Worm (Caenorhabditis elegans) whole organism, L1 larva: Measurements from ENCODE around the gene C01B10.11.

ENCODE experiments used
- C16A3.4 ChIP-seq: fragments of 150-350 bp; optimal IDR thresholded peaks from 2 replicates; lab custom pipeline; 2014; ENCODE audit warnings: missing biosample characterization, missing genetic modification characterization
- C34B4.2 ChIP-seq: sonication (generic microtip); optimal IDR thresholded peaks from 2 replicates; lab custom pipeline; 2017; ENCODE audit warnings: mild to moderate bottlenecking, missing genetic modification characterization, missing compliant biosample characterization
- Y116A8C.19 ChIP-seq: sonication (generic microtip); optimal IDR thresholded peaks from 2 replicates; lab custom pipeline; 2016; ENCODE audit warnings: missing compliant biosample characterization, missing genetic modification characterization, borderline replicate concordance
- aha-1 ChIP-seq: fragments of 150-350 bp; optimal IDR thresholded peaks from 2 replicates; lab custom pipeline; 2014; ENCODE audit warnings: missing biosample characterization, missing genetic modification characterization
- alr-1 ChIP-seq: fragments of 200-800 bp; sonication (Bioruptor generic); optimal IDR thresholded peaks from 2 replicates; lab custom pipeline; 2018; ENCODE audit warnings: borderline replicate concordance, mild to moderate bottlenecking, missing genetic modification characterization, missing compliant biosample characterization
- aly-2 ChIP-seq: fragments of 150-350 bp; optimal IDR thresholded peaks from 2 replicates; lab custom pipeline; 2014; ENCODE audit warnings: missing biosample characterization, missing genetic modification characterization
- ama-1 ChIP-seq: fragments of 150-350 bp; optimal IDR thresholded peaks from 2 replicates; lab custom pipeline; 2014
- ceh-63 ChIP-seq: fragments of 200-800 bp; sonication (Bioruptor generic); optimal IDR thresholded peaks from 2 replicates; lab custom pipeline; 2018; ENCODE audit warnings: mild to moderate bottlenecking, missing genetic modification characterization, missing compliant biosample characterization
- ceh-8 ChIP-seq: fragments of 200-800 bp; sonication (Bioruptor generic); optimal IDR thresholded peaks from 2 replicates; lab custom pipeline; 2018; ENCODE audit warnings: mild to moderate bottlenecking, missing genetic modification characterization, moderate library complexity, missing compliant biosample characterization
- ceh-82 ChIP-seq, 3 experiments: fragments of 150-350 bp in 1 of 3; sonication (generic microtip) in 2 of 3; optimal IDR thresholded peaks; 2 replicates each; lab custom pipeline; 2014 to 2017; ENCODE audit warnings: missing biosample characterization in 3 of 3, missing genetic modification characterization in 3 of 3
- dpl-1 ChIP-seq, 3 experiments: fragments of 150-350 bp in 2 of 3; sonication (generic microtip) in 1 of 3; optimal IDR thresholded peaks; 2 replicates each; lab custom pipeline; 2014 to 2017; ENCODE audit warnings: missing biosample characterization in 3 of 3, missing genetic modification characterization in 3 of 3, missing genetic modification reagents in 3 of 3
- efl-1 ChIP-seq, 4 experiments: fragments of 150-350 bp; optimal IDR thresholded peaks in 3 of 4; peaks in 1 of 4; 1 replicate in 1 of 4; 2 replicates in 3 of 4; lab custom pipeline; 2014; ENCODE audit warnings: missing biosample characterization in 2 of 4, missing genetic modification characterization in 2 of 4, missing genetic modification reagents in 2 of 4
- efl-3 ChIP-seq: fragments of 200-800 bp; sonication (Bioruptor generic); optimal IDR thresholded peaks from 2 replicates; lab custom pipeline; 2018; ENCODE audit warnings: mild to moderate bottlenecking, missing genetic modification characterization, missing compliant biosample characterization
- egl-13 ChIP-seq: sonication (generic microtip); optimal IDR thresholded peaks from 2 replicates; lab custom pipeline; 2016; ENCODE audit warnings: missing genotype, missing genetic modification reagents, missing genetic modification characterization, missing compliant biosample characterization
- elt-2 ChIP-seq: sonication (generic microtip); optimal IDR thresholded peaks from 2 replicates; lab custom pipeline; 2016; ENCODE audit warnings: missing genetic modification characterization, mild to moderate bottlenecking, inconsistent platforms, missing compliant biosample characterization, missing genetic modification reagents
- hlh-4 ChIP-seq: sonication (generic microtip); optimal IDR thresholded peaks from 2 replicates; lab custom pipeline; 2016; ENCODE audit warnings: mild to moderate bottlenecking, missing genetic modification characterization, missing compliant biosample characterization
- isw-1 ChIP-seq: fragments of 200-800 bp; sonication (Bioruptor generic); IDR thresholded peaks from 2 replicates; pipeline ENCODE4 v1.3.6; 2022; ENCODE audit warnings: missing genetic modification characterization, missing compliant biosample characterization
- jun-1 ChIP-seq: fragments of 150-350 bp; optimal IDR thresholded peaks from 2 replicates; lab custom pipeline; 2014; ENCODE audit warnings: missing biosample characterization, missing genetic modification reagents, missing genetic modification characterization
- lin-13 ChIP-seq: fragments of 150-350 bp; optimal IDR thresholded peaks from 2 replicates; lab custom pipeline; 2014; ENCODE audit warnings: missing biosample characterization, missing genetic modification reagents, missing genetic modification characterization
- lin-14 ChIP-seq: fragments of 200-800 bp; sonication (Bioruptor generic); optimal IDR thresholded peaks from 2 replicates; lab custom pipeline; 2018; ENCODE audit warnings: mild to moderate bottlenecking, missing genetic modification characterization, moderate library complexity, missing compliant biosample characterization
- lin-15B ChIP-seq: fragments of 150-350 bp; sonication (generic microtip); optimal IDR thresholded peaks from 3 replicates; lab custom pipeline; 2014; ENCODE audit warnings: missing biosample characterization, missing genetic modification characterization
- lin-35 ChIP-seq, 2 experiments: fragments of 150-350 bp; optimal IDR thresholded peaks; 2 replicates each; lab custom pipeline; 2014; ENCODE audit warnings: missing biosample characterization in 2 of 2, missing genetic modification characterization in 2 of 2, missing genetic modification reagents in 2 of 2
- lin-39 ChIP-seq: fragments of 150-350 bp; optimal IDR thresholded peaks from 2 replicates; lab custom pipeline; 2014; ENCODE audit warnings: missing biosample characterization, missing genetic modification reagents, missing genetic modification characterization
- lir-3 ChIP-seq: sonication (generic microtip); optimal IDR thresholded peaks from 2 replicates; lab custom pipeline; 2016; ENCODE audit warnings: mild to moderate bottlenecking, missing genetic modification characterization, moderate library complexity, missing compliant biosample characterization; ENCODE audit not compliant: poor library complexity
- lsy-2 ChIP-seq, 2 experiments: fragments of 150-350 bp; optimal IDR thresholded peaks; 2 replicates each; lab custom pipeline; 2014; ENCODE audit warnings: missing biosample characterization in 2 of 2, missing genetic modification characterization in 2 of 2
- mdl-1 ChIP-seq, 2 experiments: fragments of 150-350 bp; optimal IDR thresholded peaks; 2 replicates each; lab custom pipeline; 2014 to 2017; ENCODE audit warnings: missing biosample characterization in 2 of 2, missing genetic modification characterization in 2 of 2, inconsistent platforms in 1 of 2
- mef-2 ChIP-seq: fragments of 150-350 bp; optimal IDR thresholded peaks from 2 replicates; lab custom pipeline; 2014; ENCODE audit warnings: missing biosample characterization, missing genetic modification characterization
- mep-1 ChIP-seq: fragments of 150-350 bp; optimal IDR thresholded peaks from 2 replicates; lab custom pipeline; 2014; ENCODE audit warnings: missing biosample characterization, missing genetic modification characterization
- nhr-11 ChIP-seq: fragments of 150-350 bp; optimal IDR thresholded peaks from 2 replicates; lab custom pipeline; 2014; ENCODE audit warnings: missing biosample characterization, missing genetic modification characterization
- nhr-19 ChIP-seq: fragments of 200-800 bp; sonication (Bioruptor generic); conservative IDR thresholded peaks from 2 replicates; pipeline ENCODE4 v1.3.6; 2022; ENCODE audit warnings: missing genetic modification characterization, missing compliant biosample characterization
- nhr-237 ChIP-seq: fragments of 150-350 bp; optimal IDR thresholded peaks from 2 replicates; lab custom pipeline; 2014; ENCODE audit warnings: missing biosample characterization, missing genetic modification characterization
- nhr-28 ChIP-seq: fragments of 150-350 bp; optimal IDR thresholded peaks from 2 replicates; lab custom pipeline; 2014; ENCODE audit warnings: missing biosample characterization, missing genetic modification characterization
- nhr-71 ChIP-seq: sonication (generic microtip); optimal IDR thresholded peaks from 2 replicates; lab custom pipeline; 2016; ENCODE audit warnings: mild to moderate bottlenecking, missing genetic modification characterization, moderate library complexity, missing compliant biosample characterization
- nhr-85 ChIP-seq: sonication (generic microtip); peaks from one replicate; lab custom pipeline; 2016; ENCODE audit warnings: missing genetic modification characterization, inconsistent platforms, missing compliant biosample characterization
- pax-3 ChIP-seq: fragments of 200-800 bp; sonication (Bioruptor generic); optimal IDR thresholded peaks from 2 replicates; lab custom pipeline; 2018; ENCODE audit warnings: mild to moderate bottlenecking, missing genetic modification characterization, moderate library complexity, missing compliant biosample characterization
- pqm-1 ChIP-seq: sonication (generic microtip); optimal IDR thresholded peaks from 3 replicates; lab custom pipeline; 2017; ENCODE audit warnings: missing biosample characterization, missing genetic modification characterization
- rnt-1 ChIP-seq: sonication (generic microtip); optimal IDR thresholded peaks from 2 replicates; lab custom pipeline; 2016; ENCODE audit warnings: mild to moderate bottlenecking, missing genetic modification characterization, moderate library complexity, missing compliant biosample characterization
- skn-1 ChIP-seq: fragments of 150-350 bp; optimal IDR thresholded peaks from 2 replicates; lab custom pipeline; 2014; ENCODE audit warnings: missing biosample characterization, missing genetic modification characterization
- snu-23 ChIP-seq: sonication (generic microtip); optimal IDR thresholded peaks from 2 replicates; lab custom pipeline; 2016; ENCODE audit warnings: missing genetic modification characterization, missing compliant biosample characterization
- sox-4 ChIP-seq: sonication (generic microtip); optimal IDR thresholded peaks from 2 replicates; lab custom pipeline; 2016; ENCODE audit warnings: missing genetic modification characterization, missing compliant biosample characterization
- sptf-1 ChIP-seq: fragments of 150-350 bp; optimal IDR thresholded peaks from 2 replicates; lab custom pipeline; 2014; ENCODE audit warnings: missing biosample characterization, missing genetic modification characterization
- sup-37 ChIP-seq: fragments of 200-800 bp; sonication (Bioruptor generic); optimal IDR thresholded peaks from 2 replicates; lab custom pipeline; 2018; ENCODE audit warnings: mild to moderate bottlenecking, missing genetic modification characterization, missing compliant biosample characterization
- unc-130 ChIP-seq: fragments of 150-350 bp; optimal IDR thresholded peaks from 2 replicates; lab custom pipeline; 2017; ENCODE audit warnings: missing biosample characterization, missing genetic modification characterization, inconsistent platforms
- unc-30 ChIP-seq: sonication (generic microtip); optimal IDR thresholded peaks from 2 replicates; lab custom pipeline; 2017; ENCODE audit warnings: missing biosample characterization, missing genetic modification characterization
- unc-62 ChIP-seq: fragments of 150-350 bp; optimal IDR thresholded peaks from 2 replicates; lab custom pipeline; 2014; ENCODE audit warnings: missing biosample characterization, missing genetic modification reagents, missing genetic modification characterization
- unc-98 ChIP-seq: fragments of 200-800 bp; sonication (Bioruptor generic); IDR thresholded peaks from 2 replicates; pipeline ENCODE4 v1.3.6; 2022; ENCODE audit warnings: missing genetic modification characterization, missing compliant biosample characterization
- vab-15 ChIP-seq: sonication (generic microtip); optimal IDR thresholded peaks from 2 replicates; lab custom pipeline; 2017; ENCODE audit warnings: missing genotype, mild to moderate bottlenecking, missing genetic modification characterization, missing compliant biosample characterization
- xbp-1 ChIP-seq: sonication (generic microtip); optimal IDR thresholded peaks from 2 replicates; lab custom pipeline; 2016; ENCODE audit warnings: missing genetic modification characterization, missing compliant biosample characterization
- zag-1 ChIP-seq: fragments of 150-350 bp; optimal IDR thresholded peaks from 2 replicates; lab custom pipeline; 2014; ENCODE audit warnings: missing biosample characterization, missing genetic modification characterization
- ztf-11 ChIP-seq, 2 experiments: sonication (generic microtip); optimal IDR thresholded peaks; 2 replicates each; lab custom pipeline; 2016 to 2017; ENCODE audit warnings: missing genetic modification characterization in 2 of 2, missing biosample characterization in 1 of 2, missing compliant biosample characterization in 1 of 2

The C01B10.11 gene

ce11 chrIV:6631704-6632272, 26.0 kb upstream of the C01B10.11 start, which contains the start of the genes cest-5.1 and C01B10.9 (continued):
- TF ChIP-seq isw-1, result peak; percentile 81
- peak; percentile 96 for TF ChIP-seq lin-35 (GFP tag; optimal IDR thresholded peaks at IDR 0.05; lab: Kevin White, UChicago)
- TF ChIP-seq unc-30 (tag; lab: Kevin White, UChicago), result no peak
- peak; percentile 77 for TF ChIP-seq skn-1 (tag; lab: Kevin White, UChicago)
- no peak for TF ChIP-seq sptf-1
- TF ChIP-seq unc-62, result no peak
- peak; percentile 86 for TF ChIP-seq pax-3 (tag; lab: Kevin White, UChicago)
- TF ChIP-seq pqm-1 (tag; lab: Kevin White, UChicago), result no peak
- TF ChIP-seq lsy-2 (tag; optimal IDR thresholded peaks at IDR 0.05; lab: Kevin White, UChicago), result peak; percentile 78 to 82
- peak; percentile 96 for TF ChIP-seq lir-3 (tag; lab: Kevin White, UChicago)
- TF ChIP-seq sox-4 (tag; lab: Kevin White, UChicago), result peak; percentile 86
- peak; percentile 48 to 79 (median 61) for TF ChIP-seq ceh-82 (tag; optimal IDR thresholded peaks at IDR 0.05; lab: Kevin White, UChicago)
- peak; percentile 64 to 95 for TF ChIP-seq efl-1 (optimal IDR thresholded peaks at IDR 0.05; lab: Kevin White, UChicago)
- peak; percentile 95 to 99 for TF ChIP-seq efl-1 (GFP tag; optimal IDR thresholded peaks at IDR 0.05 in 1 of 2; lab: Kevin White, UChicago)
- TF ChIP-seq nhr-237 (tag; lab: Kevin White, UChicago), result no peak
- TF ChIP-seq lin-14 (GFP tag; lab: Kevin White, UChicago), result no peak
- peak; percentile 83 for TF ChIP-seq unc-98 (GFP tag; lab: Robert Waterston, UW)
- TF ChIP-seq aly-2 (tag; lab: Kevin White, UChicago), result no peak
- TF ChIP-seq dpl-1 (GFP tag; optimal IDR thresholded peaks at IDR 0.05; lab: Kevin White, UChicago), result peak; percentile 90 to 95 (median 94)
- peak; percentile 30 for TF ChIP-seq sup-37 (GFP tag; lab: Kevin White, UChicago)
- TF ChIP-seq hlh-4, result peak; percentile 28
- TF ChIP-seq nhr-71, result peak; percentile 92
- peak; percentile 58 for TF ChIP-seq unc-130 (tag; lab: Kevin White, UChicago)
- TF ChIP-seq snu-23 (GFP tag; lab: Kevin White, UChicago), result peak; percentile 85
- TF ChIP-seq nhr-28, result no peak
- TF ChIP-seq alr-1, result no peak
- TF ChIP-seq Y116A8C.19, result peak; percentile 34
- TF ChIP-seq aha-1, result no peak
- peak; percentile 98 for TF ChIP-seq rnt-1
- TF ChIP-seq nhr-11, result peak; percentile 3
- TF ChIP-seq elt-2, result peak; percentile 67
- no peak for TF ChIP-seq efl-3 (GFP tag; lab: Kevin White, UChicago)
- peak; percentile 82 for TF ChIP-seq xbp-1 (tag; lab: Kevin White, UChicago)
- peak in 1 of 2 experiments; percentile 90 for TF ChIP-seq ztf-11 (tag; optimal IDR thresholded peaks at IDR 0.05; lab: Kevin White, UChicago)
- peak in 1 of 2 experiments; percentile 28 for TF ChIP-seq mdl-1 (tag; optimal IDR thresholded peaks at IDR 0.05; lab: Kevin White, UChicago)
- TF ChIP-seq lin-39 (tag; lab: Kevin White, UChicago), result peak; percentile 66

ce11 chrIV:6634789-6635188, 23.0 kb upstream of the C01B10.11 start, which contains the start of gene metl-13:
Gene metl-13 (plus strand): TSS chrIV:6635089.
- no peak for TF ChIP-seq hlh-4
- TF ChIP-seq C16A3.4 (tag; lab: Kevin White, UChicago), result no peak
- no peak for TF ChIP-seq lir-3 (tag; lab: Kevin White, UChicago)
- no peak for TF ChIP-seq ceh-8 (GFP tag; lab: Kevin White, UChicago)
- no peak for TF ChIP-seq skn-1 (tag; lab: Kevin White, UChicago)

ce11 chrIV:6638256-6638655, 19.5 kb upstream of the C01B10.11 start, which contains the start of gene C01B10.7:
Gene C01B10.7 (plus strand): TSS chrIV:6638556.
- TF ChIP-seq ceh-8 (GFP tag; lab: Kevin White, UChicago) (no peak), mdl-1 (tag; optimal IDR thresholded peaks at IDR 0.05; lab: Kevin White, UChicago) (no peak), C34B4.2 (tag; lab: Kevin White, UChicago) (no peak), lin-13 (GFP tag; lab: Kevin White, UChicago) (no peak), zag-1 (tag; lab: Kevin White, UChicago) (no peak), nhr-85 (no peak), egl-13 (tag; lab: Kevin White, UChicago) (no peak), nhr-19 (GFP tag; lab: Robert Waterston, UW) (no peak), efl-3 (GFP tag; lab: Kevin White, UChicago) (no peak), alr-1 (no peak), ama-1 (lab: Kevin White, UChicago) (no peak), pqm-1 (tag; lab: Kevin White, UChicago) (no peak), vab-15 (tag; lab: Kevin White, UChicago) (no peak), lin-15B (tag; lab: Kevin White, UChicago) (no peak), ceh-63 (no peak), jun-1 (tag; lab: Kevin White, UChicago) (no peak), mef-2 (tag; lab: Kevin White, UChicago) (no peak), mep-1 (no peak)
